Worm (Caenorhabditis elegans): ENCODE results near the gene F54C9.14.
A peak's percentile ranks its signal among the peaks of the same experiment; 100 is the strongest.

F54C9.14 gene

DNA sequence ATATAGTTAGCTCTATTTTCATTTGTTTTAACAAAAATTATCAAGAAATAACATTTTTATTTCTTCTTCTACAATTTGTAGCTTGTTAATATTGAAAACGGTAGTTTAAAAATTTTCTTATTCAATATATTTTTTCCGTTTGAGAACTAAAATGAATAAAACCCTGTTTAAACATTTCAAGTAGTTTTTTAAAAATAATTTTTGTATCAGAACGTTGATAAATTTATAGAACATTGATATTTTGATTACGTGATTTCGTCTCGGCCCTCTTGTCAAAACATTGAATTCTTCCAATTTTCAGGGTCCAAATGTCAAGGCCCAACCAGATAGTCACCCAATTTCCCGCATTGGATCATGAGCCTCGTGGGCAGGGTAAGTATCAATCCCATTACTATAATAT lies 21.7 kb upstream of the F54C9.14 start, which contains the start of gene pqn-73 (continued):
- no peak for TF ChIP-seq egl-18 (GFP tag; IDR thresholded peaks at IDR 0.05)
- no peak for TF ChIP-seq lin-40 (tag; optimal IDR thresholded peaks at IDR 0.05)

DNA sequence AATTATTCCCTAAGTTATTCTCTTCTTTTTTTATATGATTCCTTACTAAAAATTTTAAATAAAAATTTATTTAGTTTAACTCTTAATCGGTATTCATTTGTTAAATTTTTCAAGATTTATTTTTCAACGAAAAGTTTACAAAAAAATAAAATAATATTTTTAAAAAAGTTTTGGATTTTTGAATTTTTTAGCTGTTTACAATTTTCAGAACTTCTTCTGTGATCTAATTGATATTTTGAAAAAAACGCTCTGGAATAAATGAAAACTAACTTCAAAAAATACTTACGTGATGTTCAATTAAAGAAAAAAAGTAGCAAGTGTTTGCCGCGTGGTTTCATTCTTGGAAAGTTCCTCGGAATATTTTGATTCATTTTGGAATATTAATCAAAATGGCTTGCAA lies 16.8 kb upstream of the F54C9.14 start, which contains the start of gene decr-1.2:
TSS of gene decr-1.2 (plus strand) at position 301 of the 400 bp plus-strand sequence.
- TF ChIP-seq ceh-79 (tag; optimal IDR thresholded peaks at IDR 0.05), result no peak
- no peak for TF ChIP-seq aptf-3 (GFP tag; IDR thresholded peaks at IDR 0.05)
- no peak for TF ChIP-seq B0019.2 (GFP tag; conservative IDR thresholded peaks at IDR 0.05)
- TF ChIP-seq lsl-1 (GFP tag; optimal IDR thresholded peaks at IDR 0.05), result no peak
- TF ChIP-seq nhr-80 (tag; optimal IDR thresholded peaks at IDR 0.05), result no peak

DNA sequence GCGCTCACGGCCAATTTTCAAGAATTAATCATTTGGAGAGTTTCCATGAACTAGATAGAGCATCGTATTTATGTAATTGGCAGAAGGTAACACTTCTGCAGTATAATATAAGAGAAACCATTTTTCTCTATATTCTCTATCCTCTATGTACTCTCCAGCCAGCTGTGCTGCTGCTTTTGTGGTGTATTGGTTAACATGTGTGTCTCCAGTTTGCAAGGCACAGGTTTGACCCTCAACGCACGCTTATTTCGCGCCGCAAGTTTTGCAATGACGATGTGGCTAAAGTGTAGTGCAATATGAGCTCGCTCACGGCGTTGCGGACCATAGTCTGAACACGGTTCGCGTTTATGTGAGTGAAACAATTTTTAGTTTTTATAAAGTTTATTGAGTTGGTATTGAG lies 15.1 kb upstream of the F54C9.14 start:
- TF ChIP-seq hsf-1 (GFP tag; IDR thresholded peaks at IDR 0.05), result peak; percentile 67; the same call in 1 of the 2 replicates
- TF ChIP-seq him-1 (tag; optimal IDR thresholded peaks at IDR 0.05), result peak; percentile 82
- no peak for TF ChIP-seq lin-26 (GFP tag; IDR thresholded peaks at IDR 0.05)
- TF ChIP-seq cebp-2 (GFP tag; IDR thresholded peaks at IDR 0.05), result peak; percentile 98
- TF ChIP-seq F22D6.2 (tag; optimal IDR thresholded peaks at IDR 0.05), result no peak
- no peak for TF ChIP-seq Y95B8A.8 (GFP tag; IDR thresholded peaks at IDR 0.05)
- TF ChIP-seq ztf-3 (GFP tag; optimal IDR thresholded peaks at IDR 0.05), result no peak
- peak; percentile 87 for TF ChIP-seq egl-18 (GFP tag; IDR thresholded peaks at IDR 0.05)
- TF ChIP-seq hrde-1 (tag; optimal IDR thresholded peaks at IDR 0.05; ENCODE audit: borderline replicate concordance), result peak; percentile 72
- peak; percentile 87 for TF ChIP-seq rpc-1 (optimal IDR thresholded peaks at IDR 0.05)
- peak; percentile 91 for TF ChIP-seq rpc-1 (tag; optimal IDR thresholded peaks at IDR 0.05)
- peak; percentile 72; the same call in 1 of the 2 replicates for TF ChIP-seq mcd-1 (GFP tag; IDR thresholded peaks at IDR 0.05)
- TF ChIP-seq ceh-91 (GFP tag; IDR thresholded peaks at IDR 0.05), result peak; percentile 48; the same call in 1 of the 2 replicates
- TF ChIP-seq hlh-12 (tag; optimal IDR thresholded peaks at IDR 0.05), result peak; percentile 83
- peak; percentile 29 for TF ChIP-seq dpl-1 (GFP tag; optimal IDR thresholded peaks at IDR 0.05)
- peak; percentile 71 for TF ChIP-seq F10E7.11 (tag; optimal IDR thresholded peaks at IDR 0.05)
- no peak; the same call in 1 of the 2 replicates for TF ChIP-seq K11D2.4 (GFP tag; IDR thresholded peaks at IDR 0.05)
- TF ChIP-seq madf-8 (GFP tag; conservative IDR thresholded peaks at IDR 0.05), result no peak
- no peak for TF ChIP-seq lin-40 (tag; optimal IDR thresholded peaks at IDR 0.05)
- TF ChIP-seq lsl-1 (GFP tag; optimal IDR thresholded peaks at IDR 0.05), result no peak
- TF ChIP-seq athp-1 (tag; optimal IDR thresholded peaks at IDR 0.05), result no peak
- peak; percentile 84 for TF ChIP-seq atf-7 (tag; optimal IDR thresholded peaks at IDR 0.05)
- peak; percentile 51 for TF ChIP-seq B0035.1 (tag; optimal IDR thresholded peaks at IDR 0.05)
- peak; percentile 84 for TF ChIP-seq egl-44 (GFP tag; IDR thresholded peaks at IDR 0.05)
- TF ChIP-seq hmg-20 (GFP tag; IDR thresholded peaks at IDR 0.05), result peak; percentile 72
- TF ChIP-seq let-526 (GFP tag; IDR thresholded peaks at IDR 0.05), result no peak
- TF ChIP-seq chd-7 (tag; optimal IDR thresholded peaks at IDR 0.05), result no peak
- no peak for TF ChIP-seq aptf-2 (GFP tag; conservative IDR thresholded peaks at IDR 0.05)
- peak; percentile 85 for TF ChIP-seq T07F8.4 (tag; optimal IDR thresholded peaks at IDR 0.05)
- peak; percentile 83 for TF ChIP-seq ekl-4 (GFP tag; IDR thresholded peaks at IDR 0.05)
- TF ChIP-seq F55B11.4 (tag; optimal IDR thresholded peaks at IDR 0.05; ENCODE audit: borderline replicate concordance, insufficient read depth), result no peak
- no peak for TF ChIP-seq bed-2 (GFP tag; IDR thresholded peaks at IDR 0.05)
- TF ChIP-seq Y67H2A.10 (GFP tag; conservative IDR thresholded peaks at IDR 0.05), result no peak
- no peak; the same call in 1 of the 2 replicates for TF ChIP-seq madf-3 (GFP tag; IDR thresholded peaks at IDR 0.05)
- TF ChIP-seq madf-10 (tag; optimal IDR thresholded peaks at IDR 0.05), result peak; percentile 60
- TF ChIP-seq ama-1 (optimal IDR thresholded peaks at IDR 0.05), result no peak
- TF ChIP-seq ama-1 (GFP tag; optimal IDR thresholded peaks at IDR 0.05), result peak in 1 of 2 experiments; percentile 60
- TF ChIP-seq sea-2 (GFP tag; IDR thresholded peaks at IDR 0.05), result no peak
- peak; percentile 49; the same call in 1 of the 2 replicates for TF ChIP-seq ceh-100 (GFP tag; IDR thresholded peaks at IDR 0.05)
- TF ChIP-seq F37B4.10 (GFP tag; IDR thresholded peaks at IDR 0.05), result 0 out of 2 replicates have a peak, but pooled peaks have one; percentile 73
- TF ChIP-seq nhr-27 (tag; optimal IDR thresholded peaks at IDR 0.05), result peak; percentile 75
- TF ChIP-seq nfya-1 (tag; optimal IDR thresholded peaks at IDR 0.05; ENCODE audit: borderline replicate concordance, insufficient read depth), result no peak

All from whole organism, young adult.